Fruit fly (Drosophila melanogaster): ENCODE data around the gene CG3603.

DNA sequence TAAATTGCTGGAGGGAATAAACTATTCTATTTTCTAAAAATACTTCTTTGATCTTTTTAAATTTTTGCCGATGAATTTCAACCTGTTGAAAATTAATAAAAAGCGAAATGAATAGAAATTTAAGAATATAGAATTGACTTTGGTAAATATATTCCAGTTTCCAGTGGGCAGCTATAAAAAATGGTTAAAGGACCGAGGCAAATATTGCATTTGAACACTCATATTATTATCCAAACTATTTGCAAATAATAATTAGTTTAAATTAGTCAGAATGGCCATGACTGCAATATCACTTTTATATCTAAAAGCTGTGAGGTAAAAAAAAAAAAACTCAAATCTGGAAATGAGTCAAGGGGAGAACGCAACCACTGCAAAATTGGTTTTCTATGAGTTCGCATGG, 13.0 kb upstream of the CG3603 start, which contains the start of gene CG3592:
- no peak for TF ChIP-seq CTCF (optimal IDR thresholded peaks at IDR 0.05)
- no peak for TF ChIP-seq CG8478 (optimal IDR thresholded peaks at IDR 0.05)
